Fruit fly (Drosophila melanogaster): ENCODE results near the gene HP1e.

The HP1e gene

DNA sequence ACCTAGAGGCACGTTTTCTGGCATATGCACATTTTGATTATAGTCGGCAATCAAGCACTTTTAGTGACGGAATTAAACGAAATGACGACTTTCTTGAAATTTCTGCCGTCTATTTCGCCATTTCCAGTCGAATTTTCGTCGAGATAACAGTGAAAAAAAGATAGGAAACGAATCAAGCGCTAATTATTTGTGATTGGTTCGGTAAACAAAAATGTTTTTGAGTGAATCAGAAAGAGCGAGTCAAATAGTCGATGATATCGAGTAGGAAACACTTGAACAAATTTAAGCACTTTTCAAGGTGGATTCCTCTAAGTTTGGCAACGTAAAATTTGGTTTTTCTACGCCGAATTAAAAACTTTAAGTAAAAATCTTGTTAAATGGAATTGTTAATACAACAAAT, 22.1 kb downstream of the HP1e start:
- peak; percentile 81 for TF ChIP-seq kay (GFP tag; ENCODE audit: borderline replicate concordance)
- TF ChIP-seq toe (GFP tag; optimal IDR thresholded peaks at IDR 0.05), result no peak
- TF ChIP-seq bab1 (GFP tag; optimal IDR thresholded peaks at IDR 0.05), result peak; percentile 18

DNA sequence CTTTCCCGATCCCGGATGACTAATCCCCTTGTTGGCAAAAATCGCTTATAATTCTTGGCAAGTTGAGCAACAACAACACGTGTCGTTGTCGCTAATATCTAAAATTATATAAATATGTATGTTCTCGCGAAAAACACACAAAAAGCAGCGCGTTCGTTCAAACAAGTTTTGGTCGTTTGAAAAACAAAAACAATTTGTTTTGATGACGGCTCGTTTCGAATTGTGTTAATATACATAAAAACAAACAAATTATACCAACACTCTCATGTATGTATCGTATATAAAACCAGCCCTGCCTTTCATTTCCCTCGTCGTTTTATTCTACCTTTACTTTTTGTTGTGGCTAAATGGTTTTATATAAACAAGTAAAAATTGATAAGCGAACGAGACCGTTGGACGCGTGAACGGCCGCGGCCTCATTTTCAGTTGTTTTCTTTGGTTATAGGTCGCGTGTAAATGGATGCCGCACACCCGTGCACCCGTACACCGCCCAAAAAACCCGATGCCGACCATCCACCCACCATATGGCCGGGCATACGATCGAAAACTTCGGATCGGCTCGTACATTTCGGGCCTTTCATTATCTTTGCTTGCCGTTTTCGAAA, 22.7 kb downstream of the HP1e start:
- peak; percentile 14 for TF ChIP-seq tj (GFP tag; optimal IDR thresholded peaks at IDR 0.05)
- no peak for TF ChIP-seq CG1620 (GFP tag; optimal IDR thresholded peaks at IDR 0.05)
- no peak for TF ChIP-seq cnc (optimal IDR thresholded peaks at IDR 0.05)
- no peak for TF ChIP-seq CG14711 (tag; optimal IDR thresholded peaks at IDR 0.05)
- TF ChIP-seq pad (GFP tag; optimal IDR thresholded peaks at IDR 0.05), result no peak
- peak; percentile 17 for TF ChIP-seq ovo (GFP tag; optimal IDR thresholded peaks at IDR 0.05)
- peak; percentile 24 for TF ChIP-seq Mnt (GFP tag; optimal IDR thresholded peaks at IDR 0.05)
- TF ChIP-seq kay (GFP tag; ENCODE audit: borderline replicate concordance), result peak; percentile 41
- peak; percentile 31 for TF ChIP-seq CG11617 (GFP tag; optimal IDR thresholded peaks at IDR 0.05)
- peak; percentile 33 for TF ChIP-seq cic (GFP tag; optimal IDR thresholded peaks at IDR 0.05)

DNA sequence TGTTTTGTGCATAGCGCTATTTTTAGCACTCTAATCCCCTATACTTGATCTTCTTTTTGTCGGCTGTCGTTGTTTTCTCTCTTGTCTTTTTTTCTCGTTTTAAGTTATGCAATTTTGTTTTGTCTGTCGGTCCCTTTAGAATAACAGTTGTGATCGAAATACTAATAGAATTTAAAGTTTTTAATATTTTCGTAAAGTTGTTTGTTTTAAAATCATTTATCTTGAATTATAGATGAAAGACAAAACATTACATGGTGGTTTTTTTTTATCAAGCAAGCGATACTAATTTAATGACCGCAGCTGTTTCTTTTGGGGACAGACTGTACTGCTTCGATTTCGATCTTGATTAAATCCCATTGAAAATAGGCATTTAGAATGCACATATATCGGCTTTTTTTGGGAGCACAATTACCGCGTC, 23.2 kb downstream of the HP1e start:
- TF ChIP-seq CG5204 (GFP tag; optimal IDR thresholded peaks at IDR 0.05) (no peak), CG14711 (tag; optimal IDR thresholded peaks at IDR 0.05) (peak; percentile 22), CG7045 (GFP tag; optimal IDR thresholded peaks at IDR 0.05) (no peak), CG11617 (GFP tag; optimal IDR thresholded peaks at IDR 0.05) (no peak), cic (GFP tag; optimal IDR thresholded peaks at IDR 0.05) (no peak), Clk (GFP tag; optimal IDR thresholded peaks at IDR 0.05) (no peak), kay (GFP tag; ENCODE audit: borderline replicate concordance) (peak; percentile 66)

DNA sequence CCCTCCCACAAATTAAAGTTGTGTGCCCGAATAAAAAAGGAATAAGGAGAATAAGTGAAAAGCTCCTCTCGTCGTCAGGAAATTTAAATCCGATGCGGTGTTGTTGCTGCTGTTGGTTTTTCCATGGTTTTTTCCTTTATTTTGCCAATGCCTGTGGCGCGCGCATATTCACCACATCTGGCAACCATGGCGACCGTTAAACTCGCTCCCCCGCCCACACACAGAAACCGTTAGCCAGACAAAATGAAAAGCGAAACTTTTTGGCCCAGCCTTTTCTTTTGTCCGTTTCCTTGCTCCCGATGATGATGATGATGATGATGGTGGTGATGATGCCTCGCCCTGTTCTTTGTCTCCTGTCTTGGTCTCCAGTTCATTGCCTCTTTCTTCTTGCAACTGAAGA, 24.3 kb downstream of the HP1e start:
- peak; percentile 32 for TF ChIP-seq pad (GFP tag; optimal IDR thresholded peaks at IDR 0.05)
- TF ChIP-seq bab1 (GFP tag; optimal IDR thresholded peaks at IDR 0.05), result no peak

DNA sequence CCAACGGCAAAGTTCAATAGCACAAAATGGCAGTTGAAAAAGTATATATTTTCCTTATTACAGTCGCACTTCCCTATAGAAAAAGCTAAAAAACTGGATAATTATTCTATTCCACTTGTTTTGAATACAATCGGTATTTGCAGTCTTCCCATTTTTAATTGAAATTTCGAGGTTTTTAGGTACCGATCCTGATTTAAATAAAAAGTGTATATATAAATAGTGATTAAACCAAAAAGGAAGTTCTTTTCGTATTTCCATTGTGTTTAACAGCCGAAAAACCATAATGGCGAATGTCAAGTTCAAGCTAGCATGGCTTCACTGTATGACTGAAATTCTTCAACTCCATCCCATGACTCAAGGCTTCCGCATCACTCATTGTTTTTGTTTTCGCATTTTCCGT, 25.0 kb downstream of the HP1e start:
- TF ChIP-seq kay (GFP tag; ENCODE audit: borderline replicate concordance) (peak; percentile 81), CG7045 (GFP tag; optimal IDR thresholded peaks at IDR 0.05) (no peak)

DNA sequence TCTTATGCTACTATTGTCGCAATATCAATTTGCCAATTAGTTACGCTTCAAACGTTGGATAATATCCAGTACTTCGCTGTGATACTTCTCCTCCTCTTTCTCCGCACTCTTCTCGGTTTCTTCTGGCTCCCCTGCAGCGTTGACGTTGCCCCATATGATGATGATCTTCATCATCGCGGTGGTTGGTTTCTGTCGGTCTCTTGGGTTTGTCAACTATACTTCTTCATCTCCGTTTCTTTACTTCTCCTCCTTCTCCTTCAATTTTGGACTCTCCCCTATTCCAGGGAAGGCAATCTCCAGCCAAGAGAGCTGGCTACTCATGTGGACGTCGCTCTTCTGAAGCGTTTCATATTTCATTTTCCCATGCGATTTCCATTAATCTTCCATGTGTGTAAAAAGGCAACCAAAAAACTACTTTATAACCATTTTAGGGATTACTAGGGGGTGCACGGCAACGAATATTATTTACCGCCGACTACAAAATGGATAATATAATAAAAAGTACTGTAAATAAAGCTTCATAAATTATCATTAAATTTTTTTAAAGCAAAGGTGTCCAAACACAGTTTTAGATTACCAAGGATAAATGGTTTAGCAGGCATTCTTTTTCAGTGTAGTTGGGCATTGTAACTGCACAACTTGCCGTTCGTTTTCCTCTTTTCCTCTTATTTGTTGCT, 26.3 kb downstream of the HP1e start:
- TF ChIP-seq pad (GFP tag; optimal IDR thresholded peaks at IDR 0.05) (peak; percentile 41), kay (GFP tag; ENCODE audit: borderline replicate concordance) (peak; percentile 93), bab1 (GFP tag; optimal IDR thresholded peaks at IDR 0.05) (peak; percentile 11), Crg-1 (GFP tag; optimal IDR thresholded peaks at IDR 0.05) (no peak)

DNA sequence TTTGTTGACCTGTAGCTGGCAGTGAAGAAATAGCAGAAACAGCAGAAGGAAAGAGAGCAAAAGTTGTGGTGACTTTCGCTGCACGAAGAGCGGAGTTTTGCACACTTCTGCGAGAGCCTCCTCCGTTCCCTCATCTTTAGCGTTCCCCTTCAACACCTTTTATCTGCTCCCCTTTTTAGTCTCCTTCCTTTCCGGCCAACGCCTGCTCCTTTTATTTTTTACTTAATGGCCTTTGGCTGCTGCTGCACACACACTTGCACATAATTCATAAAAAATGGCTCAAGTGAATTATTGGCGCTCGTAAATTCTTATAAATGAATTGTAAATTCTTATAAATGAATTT, 26.8 kb downstream of the HP1e start:
- TF ChIP-seq cnc (optimal IDR thresholded peaks at IDR 0.05) (no peak), kay (GFP tag; ENCODE audit: borderline replicate concordance) (peak; percentile 37), toe (GFP tag; optimal IDR thresholded peaks at IDR 0.05) (no peak), CG33017 (tag; optimal IDR thresholded peaks at IDR 0.05) (no peak), tj (GFP tag; optimal IDR thresholded peaks at IDR 0.05) (peak; percentile 27), CG1620 (GFP tag; optimal IDR thresholded peaks at IDR 0.05) (no peak), Clk (GFP tag; optimal IDR thresholded peaks at IDR 0.05) (no peak), Crg-1 (GFP tag; optimal IDR thresholded peaks at IDR 0.05) (no peak), CG7101 (tag; optimal IDR thresholded peaks at IDR 0.05) (no peak), CG7045 (GFP tag; optimal IDR thresholded peaks at IDR 0.05) (no peak), bab1 (GFP tag; optimal IDR thresholded peaks at IDR 0.05) (no peak)

DNA sequence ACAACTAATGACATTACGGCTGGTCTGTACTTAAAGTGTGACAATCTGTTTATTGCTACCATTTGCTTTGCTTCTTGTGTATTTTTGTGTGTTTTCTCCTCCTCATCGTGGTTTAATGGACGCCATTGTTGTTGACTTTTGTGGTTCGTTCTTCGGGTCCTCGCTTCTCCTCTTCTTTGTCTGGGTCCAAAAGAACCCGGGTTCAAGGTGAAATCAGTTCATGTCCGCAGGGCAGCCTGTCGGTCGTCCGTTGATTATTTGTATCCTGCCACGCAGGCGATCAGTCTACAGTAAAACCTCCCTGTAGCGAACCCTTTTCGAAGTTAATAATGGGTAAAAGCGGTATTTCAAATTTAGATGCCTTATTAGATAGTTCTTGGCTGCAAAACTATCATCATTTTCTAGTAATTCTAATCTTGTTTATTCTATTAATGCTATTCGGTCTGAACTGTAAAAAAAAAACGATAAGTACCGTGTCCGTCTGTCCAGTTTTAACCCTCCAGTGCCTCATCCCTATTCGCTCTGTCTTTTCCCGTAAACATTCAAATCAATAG, 27.8 kb downstream of the HP1e start:
- TF ChIP-seq cnc (optimal IDR thresholded peaks at IDR 0.05), result no peak
- TF ChIP-seq CG1620 (GFP tag; optimal IDR thresholded peaks at IDR 0.05), result no peak
- no peak for TF ChIP-seq bab1 (GFP tag; optimal IDR thresholded peaks at IDR 0.05)
- TF ChIP-seq kay (GFP tag; ENCODE audit: borderline replicate concordance), result peak; percentile 31
- no peak for TF ChIP-seq toe (GFP tag; optimal IDR thresholded peaks at IDR 0.05)
- no peak for TF ChIP-seq cic (GFP tag; optimal IDR thresholded peaks at IDR 0.05)
